Fruit fly (Drosophila melanogaster): ENCODE results near the gene Agpat3.

Agpat3 gene

DNA sequence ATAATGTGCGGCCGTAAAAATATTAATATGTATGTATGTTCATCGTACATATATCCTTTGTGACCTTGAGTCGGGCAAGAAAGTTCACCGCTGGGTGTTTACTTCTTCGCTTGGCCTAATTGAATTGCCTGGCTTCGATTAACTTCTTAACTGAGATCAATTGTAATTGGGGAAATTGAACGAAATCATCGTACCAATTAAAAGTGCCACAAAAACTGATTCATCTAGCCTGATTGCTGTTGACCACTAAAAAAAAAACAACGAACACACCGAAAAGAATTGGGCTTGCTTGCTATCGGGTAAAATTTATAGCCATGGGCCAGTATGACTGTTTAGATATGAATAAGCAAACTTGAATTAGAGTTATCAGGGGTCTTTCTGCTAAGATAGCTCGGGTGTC lies 16.5 kb upstream of the Agpat3 start:
- TF ChIP-seq CG17801 (GFP tag; optimal IDR thresholded peaks at IDR 0.05; ENCODE audit: partially characterized antibody) = no peak

- no peak for TF ChIP-seq CG17801 (GFP tag; optimal IDR thresholded peaks at IDR 0.05; ENCODE audit: partially characterized antibody)
Observed at dm6 chr3L:16400175-16400574, 14.4 kb upstream of the Agpat3 start, which contains the start of gene CG44836. Gene CG44836, minus strand, starts transcription at chr3L:16400275.

DNA sequence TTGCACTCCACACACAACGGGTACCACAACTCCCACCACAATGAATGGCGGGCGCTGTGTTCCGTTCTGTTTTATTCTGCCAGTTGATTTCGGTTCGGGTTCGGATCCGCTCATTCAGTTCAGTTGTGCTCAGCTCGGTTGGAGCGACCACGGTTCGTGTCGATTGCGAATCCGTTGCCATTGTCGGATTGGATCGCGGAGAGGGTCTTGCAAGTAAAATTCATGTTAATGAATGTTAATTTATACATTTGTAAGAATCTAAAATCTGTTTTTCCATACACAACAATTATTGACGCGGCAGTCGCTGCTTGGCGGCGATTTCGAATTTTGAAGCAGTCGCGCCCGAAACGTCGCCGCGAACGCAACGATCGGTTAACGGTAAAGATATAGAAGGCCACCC lies 8.7 kb upstream of the Agpat3 start, which contains the start of gene Gagr:
Gagr (plus strand) TSS at position 81 of the 400 bp plus-strand sequence.
- no peak for TF ChIP-seq CG17801 (GFP tag; optimal IDR thresholded peaks at IDR 0.05; ENCODE audit: partially characterized antibody)

DNA sequence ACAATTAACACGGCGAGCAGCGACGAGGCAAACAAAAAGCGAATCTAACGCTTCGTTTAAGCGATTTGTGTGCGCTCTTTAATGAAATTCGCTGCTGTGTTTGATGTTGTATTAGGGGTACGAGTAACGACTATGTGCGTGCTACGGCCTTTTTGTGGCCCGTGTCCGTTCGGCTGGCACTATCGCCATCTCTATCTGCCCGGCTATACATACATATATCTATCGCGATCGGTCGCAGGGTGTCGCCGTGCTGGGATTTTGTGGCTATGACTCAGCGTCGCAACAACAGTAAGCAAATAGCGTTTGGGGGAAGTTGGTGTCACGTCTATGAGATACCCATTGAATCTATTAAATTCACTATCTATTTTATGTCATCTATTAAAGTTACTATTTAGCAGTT lies 7.9 kb upstream of the Agpat3 start:
- no peak for TF ChIP-seq CG17801 (GFP tag; optimal IDR thresholded peaks at IDR 0.05; ENCODE audit: partially characterized antibody)

dm6 chr3L:16392874-16393273 lies 7.1 kb upstream of the Agpat3 start:
- TF ChIP-seq CG17801 (GFP tag; optimal IDR thresholded peaks at IDR 0.05; ENCODE audit: partially characterized antibody) = no peak

- no peak for TF ChIP-seq CG17801 (GFP tag; optimal IDR thresholded peaks at IDR 0.05; ENCODE audit: partially characterized antibody)
Observed at dm6 chr3L:16392203-16392800, 6.5 kb upstream of the Agpat3 start.

dm6 chr3L:16391257-16391656 lies 5.5 kb upstream of the Agpat3 start:
- TF ChIP-seq CG17801 (GFP tag; optimal IDR thresholded peaks at IDR 0.05; ENCODE audit: partially characterized antibody) = no peak

DNA sequence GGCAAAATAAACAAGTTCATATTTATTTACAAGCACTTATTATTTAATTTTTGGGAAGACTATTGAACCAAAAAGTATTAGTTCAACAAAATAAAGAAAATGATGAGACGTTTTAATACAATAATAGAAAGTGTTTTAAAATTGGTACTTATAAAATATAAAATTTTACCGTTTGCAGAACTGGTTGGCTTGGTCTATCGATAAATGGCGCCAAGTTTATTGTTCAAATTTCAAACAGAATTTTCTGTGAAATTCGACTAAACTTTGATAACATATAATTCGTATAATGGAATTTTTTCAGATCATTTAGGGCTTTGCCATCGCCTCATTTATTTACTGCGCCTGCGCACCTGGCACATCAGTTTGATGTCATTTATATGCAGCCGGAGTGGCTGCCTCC lies 5.0 kb upstream of the Agpat3 start:
- no peak for TF ChIP-seq CG17801 (GFP tag; optimal IDR thresholded peaks at IDR 0.05; ENCODE audit: partially characterized antibody)

DNA sequence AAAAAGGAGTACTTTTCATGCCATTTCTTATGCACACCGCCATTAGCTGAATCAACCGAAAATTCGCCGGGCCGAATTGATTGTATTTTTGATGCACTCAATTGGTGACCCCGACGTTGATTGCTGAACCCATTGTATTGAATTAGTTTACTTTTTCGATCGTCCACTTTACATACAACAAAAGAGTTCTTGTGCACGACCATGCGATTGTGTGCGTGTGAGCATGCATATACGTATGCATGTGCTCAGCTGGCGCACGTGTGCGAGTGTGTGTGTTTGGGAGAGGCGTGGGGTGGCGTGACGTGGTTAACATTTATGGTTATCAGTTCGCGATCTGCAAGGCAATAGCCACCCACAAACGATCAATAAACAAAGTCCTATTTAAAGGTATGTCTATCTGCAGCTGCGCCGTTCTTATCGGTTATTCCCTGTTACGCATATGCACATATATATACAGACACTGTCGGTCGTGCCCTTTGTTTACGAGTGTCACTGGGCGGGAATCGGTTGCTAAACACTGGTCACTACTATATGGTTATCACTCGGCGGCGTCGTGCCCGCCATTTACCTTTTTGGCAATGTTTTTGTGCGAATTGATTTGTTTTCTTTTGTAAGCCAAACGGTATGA lies 391 bp downstream of the Agpat3 start:
- peak; percentile 73 for TF ChIP-seq CG17801 (GFP tag; optimal IDR thresholded peaks at IDR 0.05; ENCODE audit: partially characterized antibody)

DNA sequence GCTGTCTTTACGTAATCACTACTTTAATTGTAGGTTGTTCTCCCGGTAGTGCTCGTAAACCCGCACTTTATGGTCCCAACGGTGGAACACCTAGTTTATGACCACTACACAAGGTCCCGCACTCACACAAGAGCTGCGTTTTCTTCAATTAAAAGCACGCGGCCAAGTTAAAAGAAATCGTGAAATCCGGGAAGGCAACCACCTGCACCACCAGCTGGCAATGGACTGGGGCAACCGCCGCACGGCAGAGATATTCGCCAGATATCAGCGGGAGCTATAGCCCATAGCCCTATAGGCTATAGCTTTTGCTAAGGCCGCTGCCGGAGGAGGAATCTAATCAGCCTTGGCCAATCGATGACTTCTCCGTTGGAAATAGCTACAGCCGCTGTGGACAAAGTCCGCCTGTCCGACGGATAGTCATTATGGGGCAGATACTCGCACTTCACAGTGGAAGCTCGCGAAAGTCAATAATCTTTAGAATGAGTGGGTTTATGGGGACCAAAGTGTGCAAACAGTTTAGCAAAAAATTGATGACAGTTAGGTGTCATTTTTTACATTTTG lies 1.5 kb downstream of the Agpat3 start:
- no peak for TF ChIP-seq CG17801 (GFP tag; optimal IDR thresholded peaks at IDR 0.05; ENCODE audit: partially characterized antibody)

- no peak for TF ChIP-seq CG17801 (GFP tag; optimal IDR thresholded peaks at IDR 0.05; ENCODE audit: partially characterized antibody)
Observed at dm6 chr3L:16383056-16383455, 2.7 kb downstream of the Agpat3 start.

DNA sequence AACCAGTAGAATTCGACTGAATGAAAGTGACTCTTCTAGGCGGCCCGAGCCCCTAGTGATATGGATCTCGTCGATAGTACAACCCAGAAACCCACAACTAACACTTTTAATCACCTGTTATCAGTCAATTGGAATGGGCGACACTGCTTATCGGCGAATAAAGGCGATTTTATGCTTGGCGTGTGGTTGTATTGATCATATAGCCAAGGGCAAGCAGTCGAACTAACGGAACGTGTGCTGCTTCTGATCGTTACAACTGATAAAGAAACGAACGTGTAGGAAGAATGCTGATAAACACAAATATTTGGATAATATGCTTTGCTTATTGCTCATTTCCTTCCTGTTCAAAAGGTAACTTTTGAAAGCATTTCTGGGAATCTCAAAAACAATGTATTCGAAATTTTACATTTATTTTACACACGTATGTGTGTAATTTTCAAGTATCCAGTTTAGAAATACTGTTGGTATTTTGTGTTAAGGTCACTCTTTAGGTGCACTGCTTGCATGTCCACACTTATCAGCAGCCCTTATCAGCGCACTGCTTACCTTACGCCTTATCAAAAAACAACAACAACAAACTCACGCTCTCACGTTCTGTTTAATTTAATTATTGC lies 4.5 kb downstream of the Agpat3 start, which contains the start of gene Agpat4:
Agpat4 (minus strand) TSS at position 387 of the 614 bp plus-strand sequence.
- no peak for TF ChIP-seq CG17801 (GFP tag; optimal IDR thresholded peaks at IDR 0.05; ENCODE audit: partially characterized antibody)

DNA sequence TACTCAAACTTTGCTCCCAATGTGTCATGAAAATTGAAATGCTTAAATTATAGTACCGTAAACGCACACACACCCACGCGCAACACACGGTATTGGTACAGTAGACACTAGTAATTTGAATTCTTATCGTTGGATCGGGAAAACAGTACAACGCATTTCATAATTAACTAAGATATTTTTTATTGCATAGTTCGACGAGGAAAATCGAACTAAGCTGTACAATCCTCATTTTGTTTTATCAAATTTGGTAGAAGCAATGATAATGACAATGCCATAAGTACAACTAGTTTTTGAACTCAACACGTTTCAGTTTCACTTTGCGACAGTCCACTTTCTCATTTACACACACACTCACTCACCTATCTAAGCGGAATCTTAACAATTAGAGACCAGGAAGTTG lies 5.0 kb downstream of the Agpat3 start:
- TF ChIP-seq CG17801 (GFP tag; optimal IDR thresholded peaks at IDR 0.05; ENCODE audit: partially characterized antibody) = peak; percentile 74

- TF ChIP-seq CG17801 (GFP tag; optimal IDR thresholded peaks at IDR 0.05; ENCODE audit: partially characterized antibody) = peak; percentile 21
Observed at dm6 chr3L:16377768-16378764, 7.7 kb downstream of the Agpat3 start, which contains the start of gene roq. Gene roq, minus strand, starts transcription at chr3L:16378566.

DNA sequence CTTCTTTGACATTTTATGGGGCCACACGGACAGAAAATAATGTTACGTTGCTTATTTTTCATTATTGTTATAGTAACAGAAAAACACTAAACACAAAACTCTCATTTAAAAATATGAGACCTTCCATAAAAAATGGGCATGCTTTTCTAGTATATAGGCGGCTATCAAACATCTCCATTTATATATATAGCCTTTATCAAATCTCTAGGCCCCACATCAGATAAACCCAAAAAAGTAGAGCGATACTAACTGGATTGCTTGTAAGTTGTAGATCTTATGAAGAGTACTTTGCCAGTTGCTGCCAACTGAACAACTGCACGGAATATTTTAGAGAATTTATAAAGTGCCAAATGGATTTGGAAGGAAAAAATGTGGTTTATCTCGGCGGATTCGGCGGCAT lies 16.2 kb downstream of the Agpat3 start, which contains the start of gene CG18814:
CG18814 (plus strand) TSS at position 301 of the 400 bp plus-strand sequence.
- no peak for TF ChIP-seq CG17801 (GFP tag; optimal IDR thresholded peaks at IDR 0.05; ENCODE audit: partially characterized antibody)
